Fruit fly (Drosophila melanogaster) whole organism, embryonic: ENCODE results near the gene CG6927.
A peak's percentile ranks its signal among the peaks of the same experiment; 100 is the strongest.

Experiments
- Awh ChIP-seq: fragments of 200-800 bp; sonication (Bioruptor generic); IDR thresholded peaks from 2 replicates; pipeline ENCODE4, ENCODE4 v1.3.6; 2022; ENCODE audit warnings: missing biosample characterization, missing genetic modification characterization
- Blimp-1 ChIP-seq: fragments of 200-800 bp; sonication (Bioruptor generic); optimal IDR thresholded peaks from 3 replicates; lab custom pipeline; 2018; ENCODE audit warnings: missing biosample characterization, missing genetic modification characterization, mild to moderate bottlenecking, moderate library complexity, missing genetic modification reagents
- CG1024 ChIP-seq: fragments of 200-800 bp; sonication (Bioruptor generic); IDR thresholded peaks from 2 replicates; pipeline ENCODE4 v1.3.6; 2022; ENCODE audit warnings: missing biosample characterization, missing genetic modification characterization
- CG10267 ChIP-seq: fragments of 200-800 bp; sonication (Bioruptor generic); optimal IDR thresholded peaks from 2 replicates; lab custom pipeline; 2018; ENCODE audit warnings: missing biosample characterization, mild to moderate bottlenecking, missing genetic modification characterization, moderate library complexity
- CG10654 ChIP-seq: fragments of 200-800 bp; sonication (Bioruptor generic); optimal IDR thresholded peaks from 2 replicates; lab custom pipeline; 2016; ENCODE audit warnings: missing biosample characterization, missing genetic modification characterization
- CG11093 ChIP-seq: fragments of 200-800 bp; sonication (Bioruptor generic); IDR thresholded peaks from 3 replicates; pipeline ENCODE4 v1.3.6; 2022; ENCODE audit warnings: missing biosample characterization, missing genetic modification characterization
- CG11247 ChIP-seq: fragments of 200-800 bp; sonication (Bioruptor generic); IDR thresholded peaks from 2 replicates; pipeline ENCODE4 v1.3.6; 2022; ENCODE audit warnings: missing biosample characterization, missing genetic modification characterization
- CG11560 ChIP-seq: fragments of 200-800 bp; sonication (Bioruptor generic); IDR thresholded peaks from 3 replicates; pipeline ENCODE4 v1.3.6; 2022; ENCODE audit warnings: missing biosample characterization, missing genetic modification characterization
- CG12071 ChIP-seq: fragments of 200-800 bp; sonication (Bioruptor generic); optimal IDR thresholded peaks from 3 replicates; lab custom pipeline; 2018; ENCODE audit warnings: missing biosample characterization, mild to moderate bottlenecking, missing genetic modification characterization
- CG12236 ChIP-seq: fragments of 200-800 bp; sonication (Bioruptor generic); optimal IDR thresholded peaks from 2 replicates; lab custom pipeline; 2016; ENCODE audit warnings: missing biosample characterization, missing genetic modification characterization
- CG12299 ChIP-seq: fragments of 200-800 bp; sonication (Bioruptor generic); optimal IDR thresholded peaks from 2 replicates; lab custom pipeline; 2018; ENCODE audit warnings: missing biosample characterization, mild to moderate bottlenecking, missing genetic modification characterization
- CG1233 ChIP-seq: fragments of 200-800 bp; sonication (Bioruptor generic); optimal IDR thresholded peaks from 4 replicates; lab custom pipeline; 2018; ENCODE audit warnings: missing biosample characterization, mild to moderate bottlenecking, missing genetic modification characterization
- CG12391 ChIP-seq: fragments of 200-800 bp; sonication (Bioruptor generic); optimal IDR thresholded peaks from 3 replicates; lab custom pipeline; 2018; ENCODE audit warnings: missing biosample characterization, mild to moderate bottlenecking, missing genetic modification characterization, moderate library complexity
- CG17359 ChIP-seq: fragments of 200-800 bp; sonication (Bioruptor generic); optimal IDR thresholded peaks from 3 replicates; lab custom pipeline; 2018; ENCODE audit warnings: missing biosample characterization, mild to moderate bottlenecking, missing genetic modification characterization, moderate library complexity
- CG18476 ChIP-seq: fragments of 200-800 bp; sonication (Bioruptor generic); optimal IDR thresholded peaks from 2 replicates; lab custom pipeline; 2016; ENCODE audit warnings: missing biosample characterization, mild to moderate bottlenecking, missing genetic modification characterization
- CG18764 ChIP-seq: fragments of 200-800 bp; sonication (Bioruptor generic); optimal IDR thresholded peaks from 3 replicates; lab custom pipeline; 2016; ENCODE audit warnings: missing biosample characterization, missing genetic modification characterization
- CG2712 ChIP-seq: fragments of 200-800 bp; optimal IDR thresholded peaks from 3 replicates; lab custom pipeline; 2019; ENCODE audit warnings: missing biosample characterization, mild to moderate bottlenecking, missing genetic modification characterization, moderate library complexity
- CG3065 ChIP-seq: fragments of 200-800 bp; sonication (Bioruptor generic); optimal IDR thresholded peaks from 2 replicates; lab custom pipeline; 2016; ENCODE audit warnings: missing biosample characterization, missing genetic modification characterization
- CG33557 ChIP-seq: fragments of 200-800 bp; sonication (Bioruptor generic); optimal IDR thresholded peaks from 2 replicates; lab custom pipeline; 2019; ENCODE audit warnings: missing biosample characterization, mild to moderate bottlenecking, missing genetic modification characterization, moderate library complexity
- CG4617 ChIP-seq: fragments of 200-800 bp; sonication (Bioruptor generic); optimal IDR thresholded peaks from 3 replicates; lab custom pipeline; 2016; ENCODE audit warnings: missing biosample characterization, missing genetic modification characterization, borderline replicate concordance
- CG4820 ChIP-seq: fragments of 200-800 bp; sonication (Bioruptor generic); optimal IDR thresholded peaks from 3 replicates; lab custom pipeline; 2016; ENCODE audit warnings: missing biosample characterization, missing genetic modification characterization
- CG6254 ChIP-seq: fragments of 200-800 bp; sonication (Bioruptor generic); optimal IDR thresholded peaks from 3 replicates; lab custom pipeline; 2017; ENCODE audit warnings: mild to moderate bottlenecking, missing biosample characterization, missing genetic modification reagents, missing genetic modification characterization
- CG8089 ChIP-seq: fragments of 200-800 bp; sonication (Bioruptor generic); optimal IDR thresholded peaks from 3 replicates; lab custom pipeline; 2016; ENCODE audit warnings: missing biosample characterization, missing genetic modification characterization
- CG8290 ChIP-seq, 3 experiments: fragments of 200-800 bp; sonication (Bioruptor generic); optimal IDR thresholded peaks; 2 replicates each; lab custom pipeline; 2016 to 2019; ENCODE audit warnings: missing biosample characterization in 3 of 3, missing genetic modification characterization in 3 of 3, mild to moderate bottlenecking in 2 of 3, moderate library complexity in 1 of 3
- Dref ChIP-seq: fragments of 200-800 bp; sonication (Bioruptor generic); IDR thresholded peaks from 2 replicates; pipeline ENCODE4 v1.3.6; 2022; ENCODE audit warnings: missing biosample characterization, missing genetic modification characterization
- Elba2 ChIP-seq: fragments of 200-800 bp; sonication (Bioruptor generic); optimal IDR thresholded peaks from 3 replicates; lab custom pipeline; 2016; ENCODE audit warnings: missing biosample characterization, missing genetic modification characterization
- Gsc ChIP-seq: fragments of 200-800 bp; sonication (Bioruptor generic); IDR thresholded peaks from 2 replicates; pipeline ENCODE4 v1.3.6; 2022; ENCODE audit warnings: missing biosample characterization, missing genetic modification characterization
- Hmx ChIP-seq: fragments of 200-800 bp; sonication (Bioruptor generic); optimal IDR thresholded peaks from 2 replicates; lab custom pipeline; 2016; ENCODE audit warnings: missing biosample characterization, missing genetic modification characterization
- MESR4 ChIP-seq: fragments of 200-800 bp; sonication (Bioruptor generic); optimal IDR thresholded peaks from 2 replicates; lab custom pipeline; 2018; ENCODE audit warnings: missing biosample characterization, mild to moderate bottlenecking, missing genetic modification characterization, moderate library complexity
- Oaz ChIP-seq: fragments of 200-800 bp; sonication (Bioruptor generic); IDR thresholded peaks from 2 replicates; pipeline ENCODE4 v1.3.6; 2022; ENCODE audit warnings: missing biosample characterization, missing genetic modification characterization
- Sry-β ChIP-seq: fragments of 200-800 bp; sonication (Bioruptor generic); optimal IDR thresholded peaks from 2 replicates; lab custom pipeline; 2018; ENCODE audit warnings: missing biosample characterization, mild to moderate bottlenecking, missing genetic modification characterization, moderate library complexity
- Sry-δ ChIP-seq: fragments of 200-800 bp; sonication (Bioruptor generic); optimal IDR thresholded peaks from 2 replicates; lab custom pipeline; 2016; ENCODE audit warnings: missing biosample characterization, missing genetic modification characterization
- Xrp1 ChIP-seq: fragments of 200-800 bp; sonication (Bioruptor generic); IDR thresholded peaks from 2 replicates; pipeline ENCODE4 v1.3.6; 2022; ENCODE audit warnings: missing biosample characterization, missing genetic modification characterization
- abd-A ChIP-seq: fragments of 200-800 bp; sonication (Bioruptor generic); optimal IDR thresholded peaks from 3 replicates; lab custom pipeline; 2019; ENCODE audit warnings: missing biosample characterization, mild to moderate bottlenecking, missing genetic modification characterization, moderate library complexity
- ase ChIP-seq: fragments of 200-800 bp; sonication (Bioruptor generic); IDR thresholded peaks from 3 replicates; pipeline ENCODE4 v1.3.6; 2022; ENCODE audit warnings: missing biosample characterization, missing genetic modification characterization
- bsh ChIP-seq, 2 experiments: fragments of 200-800 bp; sonication (Bioruptor generic); optimal IDR thresholded peaks; 2 replicates each; lab custom pipeline; 2017 to 2018; ENCODE audit warnings: mild to moderate bottlenecking in 2 of 2, missing biosample characterization in 2 of 2, missing genetic modification characterization in 2 of 2, moderate library complexity in 1 of 2
- crp ChIP-seq, 2 experiments: fragments of 200-800 bp; sonication (Bioruptor generic); optimal IDR thresholded peaks; 2 replicates in 1 of 2; 3 replicates in 1 of 2; lab custom pipeline; 2017; ENCODE audit warnings: missing biosample characterization in 2 of 2, missing genetic modification characterization in 2 of 2, mild to moderate bottlenecking in 1 of 2, moderate library complexity in 1 of 2
- cwo ChIP-seq: fragments of 200-800 bp; sonication (Bioruptor generic); optimal IDR thresholded peaks from 3 replicates; lab custom pipeline; 2017; ENCODE audit warnings: missing biosample characterization, missing genetic modification characterization, mild to moderate bottlenecking, moderate library complexity, missing genetic modification reagents
- dpn ChIP-seq, 2 experiments: fragments of 200-800 bp; sonication (Bioruptor generic); optimal IDR thresholded peaks; 3 replicates each; lab custom pipeline; 2016; ENCODE audit warnings: missing biosample characterization in 2 of 2, missing genetic modification characterization in 2 of 2
- eyg ChIP-seq: fragments of 200-800 bp; sonication (Bioruptor generic); optimal IDR thresholded peaks from 3 replicates; lab custom pipeline; 2016; ENCODE audit warnings: missing biosample characterization, missing genetic modification characterization
- fru ChIP-seq: fragments of >200 bp; optimal IDR thresholded peaks from 2 replicates; lab custom pipeline; 2017
- gfzf ChIP-seq: fragments of 200-800 bp; sonication (Bioruptor generic); optimal IDR thresholded peaks from 2 replicates; lab custom pipeline; 2016; ENCODE audit warnings: missing biosample characterization, mild to moderate bottlenecking, missing genetic modification characterization, moderate library complexity
- jumu ChIP-seq: fragments of 200-800 bp; sonication (Bioruptor generic); optimal IDR thresholded peaks from 3 replicates; lab custom pipeline; 2016; ENCODE audit warnings: missing biosample characterization, missing genetic modification characterization
- mam ChIP-seq: fragments of 200-800 bp; sonication (Bioruptor generic); optimal IDR thresholded peaks from 3 replicates; lab custom pipeline; 2016; ENCODE audit warnings: missing biosample characterization, missing genetic modification characterization
- sug ChIP-seq: fragments of 200-800 bp; optimal IDR thresholded peaks from 2 replicates; lab custom pipeline; 2019; ENCODE audit warnings: missing biosample characterization, mild to moderate bottlenecking, missing genetic modification characterization, moderate library complexity
- tup ChIP-seq: fragments of 200-800 bp; sonication (Bioruptor generic); optimal IDR thresholded peaks from 2 replicates; lab custom pipeline; 2016; ENCODE audit warnings: missing biosample characterization, mild to moderate bottlenecking, missing genetic modification characterization, moderate library complexity
- unc-4 ChIP-seq: fragments of 200-800 bp; sonication (Bioruptor generic); IDR thresholded peaks from 2 replicates; pipeline ENCODE4 v1.3.6; 2022; ENCODE audit warnings: missing biosample characterization, missing genetic modification characterization; ENCODE audit not compliant: partially characterized antibody
- wdn ChIP-seq: fragments of 200-800 bp; sonication (Bioruptor generic); IDR thresholded peaks from 2 replicates; pipeline ENCODE4 v1.3.6; 2022; ENCODE audit warnings: missing biosample characterization, missing genetic modification characterization

Gene CG6927

DNA sequence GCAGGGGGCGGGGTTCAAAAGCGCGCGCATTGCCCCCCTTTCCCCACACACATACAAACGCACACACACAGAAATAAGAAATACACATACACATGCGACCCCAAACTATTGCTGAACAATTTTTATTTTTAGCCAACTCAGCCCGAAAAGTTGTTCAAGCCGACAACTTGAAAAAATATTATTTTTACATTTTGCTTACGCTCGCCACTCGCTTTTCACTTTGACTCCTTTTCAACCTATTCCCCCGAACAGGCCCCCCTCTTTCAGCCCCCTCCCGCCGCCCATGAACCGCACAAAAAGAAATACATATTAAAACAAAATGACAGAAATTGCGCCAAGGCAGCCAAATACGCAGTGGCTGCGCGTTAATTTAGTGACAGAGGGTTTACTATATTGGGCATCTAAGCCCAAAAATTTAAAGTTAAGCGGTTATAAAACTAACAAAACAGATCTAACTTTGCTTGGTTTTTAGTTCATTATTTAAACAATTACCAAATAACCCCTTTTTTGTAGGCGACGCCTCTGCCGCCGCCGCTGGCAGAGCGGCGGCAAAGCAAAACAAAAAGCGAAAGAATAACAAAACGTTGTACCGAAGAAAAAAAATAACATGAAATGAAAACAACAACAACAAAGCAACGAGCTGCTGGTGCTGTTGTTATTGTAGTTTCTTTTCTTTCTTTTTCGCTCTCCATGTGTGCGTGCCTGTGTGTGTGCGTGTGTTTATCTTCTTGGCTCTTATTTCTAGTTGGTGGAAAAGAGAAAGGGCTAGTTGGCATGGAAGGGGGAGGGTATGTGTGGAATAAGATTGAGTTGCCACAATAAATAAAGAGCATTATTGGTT lies 3.5 kb downstream of the CG6927 start (continued):
- TF ChIP-seq Sry-β (GFP tag; lab: Kevin White, UChicago), result peak; percentile 79
- peak; percentile 99 for TF ChIP-seq CG4820 (GFP tag; lab: Kevin White, UChicago)
- TF ChIP-seq CG11560 (tag; lab: Robert Waterston, UW), result peak; percentile 96
- TF ChIP-seq MESR4 (GFP tag; lab: Kevin White, UChicago), result peak; percentile 92
- peak; percentile 99 for TF ChIP-seq CG3065
- TF ChIP-seq Xrp1 (GFP tag; lab: Robert Waterston, UW), result peak; percentile 100
- TF ChIP-seq wdn, result peak; percentile 100
- peak; percentile 99 for TF ChIP-seq CG10267 (tag; lab: Kevin White, UChicago)
- peak; percentile 99 for TF ChIP-seq tup
- TF ChIP-seq fru (lab: Kevin White, UChicago), result no peak
- peak; percentile 43 for TF ChIP-seq gfzf (GFP tag; lab: Kevin White, UChicago)
- TF ChIP-seq Blimp-1, result peak; percentile 99
- TF ChIP-seq dpn (GFP tag; optimal IDR thresholded peaks at IDR 0.05; lab: Kevin White, UChicago), result peak; percentile 100
- peak; percentile 100 for TF ChIP-seq CG1233
- TF ChIP-seq CG18476 (GFP tag; lab: Kevin White, UChicago), result peak; percentile 99
- TF ChIP-seq Sry-δ, result peak; percentile 82
- peak; percentile 100 for TF ChIP-seq CG12391 (tag; lab: Kevin White, UChicago)
- TF ChIP-seq unc-4 (GFP tag; lab: Robert Waterston, UW), result no peak; the same call in 1 of the 2 replicates
- peak; percentile 99 for TF ChIP-seq CG33557 (GFP tag; lab: Kevin White, UChicago)
- peak; percentile 100 for TF ChIP-seq mam (GFP tag; lab: Kevin White, UChicago)
- peak; percentile 99 for TF ChIP-seq CG12299 (tag; lab: Kevin White, UChicago)
- peak; percentile 99 for TF ChIP-seq CG12236 (GFP tag; lab: Kevin White, UChicago)
- peak; percentile 99 for TF ChIP-seq abd-A (tag; lab: Kevin White, UChicago)
- TF ChIP-seq CG8089 (GFP tag; lab: Kevin White, UChicago), result peak; percentile 99
- peak; percentile 93 for TF ChIP-seq Elba2 (GFP tag; lab: Kevin White, UChicago)
- TF ChIP-seq CG6254 (GFP tag; lab: Kevin White, UChicago), result peak; percentile 98
- peak; percentile 99 for TF ChIP-seq sug (tag; lab: Kevin White, UChicago)
- TF ChIP-seq Dref, result peak; percentile 56
- TF ChIP-seq jumu (GFP tag; lab: Kevin White, UChicago), result peak; percentile 100
- peak; percentile 99 for TF ChIP-seq Oaz
- TF ChIP-seq CG4617 (GFP tag; lab: Kevin White, UChicago), result peak; percentile 100
- peak; percentile 100 for TF ChIP-seq CG11093 (GFP tag; lab: Robert Waterston, UW)
- peak; percentile 100 for TF ChIP-seq ase (GFP tag; lab: Robert Waterston, UW)
- peak; percentile 32 to 79 for TF ChIP-seq crp (GFP tag; optimal IDR thresholded peaks at IDR 0.05; lab: Kevin White, UChicago)
- peak; percentile 97 for TF ChIP-seq CG1024 (GFP tag; lab: Robert Waterston, UW)
- peak; percentile 98 for TF ChIP-seq Hmx
- peak; percentile 99 for TF ChIP-seq CG8290 (GFP tag; optimal IDR thresholded peaks at IDR 0.05; lab: Kevin White, UChicago)
- TF ChIP-seq CG8290 (tag; optimal IDR thresholded peaks at IDR 0.05; lab: Kevin White, UChicago), result peak; percentile 96 to 99
- TF ChIP-seq CG2712 (tag; lab: Kevin White, UChicago), result peak; percentile 100
- TF ChIP-seq eyg (GFP tag; lab: Kevin White, UChicago), result peak; percentile 99
- TF ChIP-seq Gsc (GFP tag; lab: Robert Waterston, UW), result peak; percentile 99
- peak; percentile 100 for TF ChIP-seq CG11247
- peak; percentile 100 for TF ChIP-seq bsh (GFP tag; optimal IDR thresholded peaks at IDR 0.05; lab: Kevin White, UChicago)
- peak; percentile 100 for TF ChIP-seq Awh
- peak; percentile 100 for TF ChIP-seq CG12071 (GFP tag; lab: Kevin White, UChicago)
- peak; percentile 100 for TF ChIP-seq CG10654 (GFP tag; lab: Kevin White, UChicago)
- peak; percentile 99 for TF ChIP-seq cwo (GFP tag; lab: Kevin White, UChicago)
- peak; percentile 100 for TF ChIP-seq CG17359 (tag; lab: Kevin White, UChicago)
- TF ChIP-seq CG18764 (GFP tag; lab: Kevin White, UChicago), result peak; percentile 99
